Fruit fly (Drosophila melanogaster) whole organism, embryonic: ENCODE results near the gene RpL7A.

Experiments
- Atf-2 ChIP-seq: fragments of 200-800 bp; sonication (Bioruptor generic); optimal IDR thresholded peaks from 2 replicates; lab custom pipeline; 2016; ENCODE audit warnings: missing biosample characterization, missing genetic modification characterization
- BEAF-32 ChIP-seq: fragments of 200-800 bp; sonication (Bioruptor generic); optimal IDR thresholded peaks from 3 replicates; lab custom pipeline; 2017; ENCODE audit warnings: missing biosample characterization, missing genetic modification characterization, mild to moderate bottlenecking, moderate library complexity, missing genetic modification reagents
- CG10462 ChIP-seq: fragments of 200-800 bp; sonication (Bioruptor generic); optimal IDR thresholded peaks from 2 replicates; lab custom pipeline; 2016; ENCODE audit warnings: missing biosample characterization, missing genetic modification characterization
- CG10654 ChIP-seq: fragments of 200-800 bp; sonication (Bioruptor generic); optimal IDR thresholded peaks from 2 replicates; lab custom pipeline; 2016; ENCODE audit warnings: missing biosample characterization, missing genetic modification characterization
- CG10959 ChIP-seq: fragments of 200-800 bp; sonication (Bioruptor generic); IDR thresholded peaks from 2 replicates; pipeline ENCODE4 v1.3.6; 2022; ENCODE audit warnings: missing biosample characterization, missing genetic modification characterization
- CG11695 ChIP-seq: fragments of 200-800 bp; sonication (Bioruptor generic); IDR thresholded peaks from 3 replicates; pipeline ENCODE4 v1.3.6; 2022; ENCODE audit warnings: missing biosample characterization, missing genetic modification characterization
- CG1233 ChIP-seq: fragments of 200-800 bp; sonication (Bioruptor generic); optimal IDR thresholded peaks from 4 replicates; lab custom pipeline; 2018; ENCODE audit warnings: missing biosample characterization, mild to moderate bottlenecking, missing genetic modification characterization
- CG1603 ChIP-seq: fragments of 200-800 bp; sonication (Bioruptor generic); optimal IDR thresholded peaks from 2 replicates; lab custom pipeline; 2019; ENCODE audit warnings: missing biosample characterization, mild to moderate bottlenecking, missing genetic modification characterization, moderate library complexity
- CG17361 ChIP-seq: fragments of 200-800 bp; sonication (Bioruptor generic); IDR thresholded peaks from 3 replicates; pipeline ENCODE4 v1.3.6; 2022; ENCODE audit warnings: missing biosample characterization, missing genetic modification characterization
- CG17912 ChIP-seq: fragments of 200-800 bp; sonication (Bioruptor generic); optimal IDR thresholded peaks from 2 replicates; lab custom pipeline; 2018; ENCODE audit warnings: missing biosample characterization, mild to moderate bottlenecking, missing genetic modification characterization
- CG2116 ChIP-seq: fragments of 200-800 bp; sonication (Bioruptor generic); optimal IDR thresholded peaks from 3 replicates; lab custom pipeline; 2018; ENCODE audit warnings: missing biosample characterization, mild to moderate bottlenecking, missing genetic modification characterization
- CG2120 ChIP-seq: fragments of 200-800 bp; sonication (Bioruptor generic); optimal IDR thresholded peaks from 3 replicates; lab custom pipeline; 2016; ENCODE audit warnings: missing biosample characterization, missing genetic modification characterization
- CG2678 ChIP-seq: fragments of 200-800 bp; sonication (Bioruptor generic); optimal IDR thresholded peaks from 3 replicates; lab custom pipeline; 2019; ENCODE audit warnings: missing biosample characterization, mild to moderate bottlenecking, missing genetic modification characterization, moderate library complexity
- CG34376 ChIP-seq: fragments of 200-800 bp; sonication (Bioruptor generic); optimal IDR thresholded peaks from 2 replicates; lab custom pipeline; 2018; ENCODE audit warnings: missing biosample characterization, mild to moderate bottlenecking, missing genetic modification characterization
- CG3838 ChIP-seq: fragments of 200-800 bp; sonication (Bioruptor generic); optimal IDR thresholded peaks from 3 replicates; lab custom pipeline; 2016; ENCODE audit warnings: missing biosample characterization, missing genetic modification characterization
- CG3995 ChIP-seq: fragments of 200-800 bp; sonication (Bioruptor generic); optimal IDR thresholded peaks from 3 replicates; lab custom pipeline; 2016; ENCODE audit warnings: missing biosample characterization, missing genetic modification characterization
- CG4404 ChIP-seq: fragments of 200-800 bp; sonication (Bioruptor generic); IDR thresholded peaks from 2 replicates; pipeline ENCODE4 v1.3.6; 2022; ENCODE audit warnings: missing biosample characterization, missing genetic modification characterization
- CG6654 ChIP-seq: fragments of 200-800 bp; sonication (Bioruptor generic); optimal IDR thresholded peaks from 2 replicates; lab custom pipeline; 2017; ENCODE audit warnings: missing biosample characterization, mild to moderate bottlenecking, missing genetic modification characterization
- CG7745 ChIP-seq: fragments of 200-800 bp; sonication (Bioruptor generic); optimal IDR thresholded peaks from 2 replicates; lab custom pipeline; 2018; ENCODE audit warnings: missing biosample characterization, mild to moderate bottlenecking, missing genetic modification characterization, moderate library complexity
- CG7786 ChIP-seq: fragments of 200-800 bp; sonication (Bioruptor generic); optimal IDR thresholded peaks from 2 replicates; lab custom pipeline; 2016; ENCODE audit warnings: missing biosample characterization, missing genetic modification characterization
- CG8388 ChIP-seq: fragments of 200-800 bp; sonication (Bioruptor generic); optimal IDR thresholded peaks from 2 replicates; lab custom pipeline; 2019; ENCODE audit warnings: missing biosample characterization, mild to moderate bottlenecking, missing genetic modification characterization, moderate library complexity
- CG8765 ChIP-seq: fragments of 200-800 bp; sonication (Bioruptor generic); IDR thresholded peaks from 2 replicates; pipeline ENCODE4 v1.3.6; 2022; ENCODE audit warnings: missing biosample characterization, missing genetic modification characterization
- Dad ChIP-seq: fragments of 200-800 bp; sonication (Bioruptor generic); optimal IDR thresholded peaks from 3 replicates; lab custom pipeline; 2016; ENCODE audit warnings: missing biosample characterization, missing genetic modification characterization
- Dip3 ChIP-seq: fragments of 200-800 bp; sonication (Bioruptor generic); optimal IDR thresholded peaks from 3 replicates; lab custom pipeline; 2016; ENCODE audit warnings: missing biosample characterization, missing genetic modification characterization
- Doc2 ChIP-seq: fragments of 200-800 bp; sonication (Bioruptor generic); IDR thresholded peaks from 2 replicates; pipeline ENCODE4 v1.3.6; 2022; ENCODE audit warnings: missing biosample characterization, missing genetic modification characterization
- Eip74EF ChIP-seq, 2 experiments: fragments of 200-800 bp in 1 of 2; fragments of >200 bp in 1 of 2; sonication (Bioruptor generic) in 1 of 2; optimal IDR thresholded peaks; 2 replicates each; lab custom pipeline; 2017 to 2019; ENCODE audit warnings: missing biosample characterization in 2 of 2, missing genetic modification characterization in 2 of 2, mild to moderate bottlenecking in 1 of 2, moderate library complexity in 1 of 2
- Elba2 ChIP-seq: fragments of 200-800 bp; sonication (Bioruptor generic); optimal IDR thresholded peaks from 3 replicates; lab custom pipeline; 2016; ENCODE audit warnings: missing biosample characterization, missing genetic modification characterization
- Max ChIP-seq: fragments of 200-800 bp; sonication (Bioruptor generic); optimal IDR thresholded peaks from 2 replicates; lab custom pipeline; 2016; ENCODE audit warnings: missing biosample characterization, mild to moderate bottlenecking, missing genetic modification characterization
- Nf-YB ChIP-seq: fragments of 200-800 bp; sonication (Bioruptor generic); optimal IDR thresholded peaks from 3 replicates; lab custom pipeline; 2019; ENCODE audit warnings: missing biosample characterization, mild to moderate bottlenecking, missing genetic modification characterization, moderate library complexity
- Opbp ChIP-seq: fragments of 200-800 bp; sonication (Bioruptor generic); IDR thresholded peaks from 3 replicates; pipeline ENCODE4 v1.3.6; 2022; ENCODE audit warnings: missing biosample characterization, missing genetic modification characterization; ENCODE audit not compliant: partially characterized antibody
- Optix ChIP-seq: fragments of 200-800 bp; sonication (Bioruptor generic); IDR thresholded peaks from 3 replicates; pipeline ENCODE4 v1.3.6; 2022; ENCODE audit warnings: missing biosample characterization, missing genetic modification characterization
- YL-1 ChIP-seq: fragments of 200-800 bp; sonication (Bioruptor generic); optimal IDR thresholded peaks from 3 replicates; lab custom pipeline; 2017; ENCODE audit warnings: missing biosample characterization, mild to moderate bottlenecking, missing genetic modification characterization
- bbx ChIP-seq: fragments of 200-800 bp; sonication (Bioruptor generic); IDR thresholded peaks from 2 replicates; pipeline ENCODE4 v1.3.6; 2022; ENCODE audit warnings: missing biosample characterization, missing genetic modification characterization; ENCODE audit not compliant: partially characterized antibody
- bcd ChIP-seq: fragments of 200-800 bp; sonication (Bioruptor generic); optimal IDR thresholded peaks from 2 replicates; lab custom pipeline; 2017; ENCODE audit warnings: missing biosample characterization, mild to moderate bottlenecking, missing genetic modification characterization
- cas ChIP-seq: fragments of 200-800 bp; sonication (Bioruptor generic); IDR thresholded peaks from 2 replicates; pipeline ENCODE4 v1.3.6; 2022; ENCODE audit warnings: missing biosample characterization, missing genetic modification characterization
- cato ChIP-seq: fragments of 200-800 bp; sonication (Bioruptor generic); optimal IDR thresholded peaks from 2 replicates; lab custom pipeline; 2016; ENCODE audit warnings: missing biosample characterization, missing genetic modification characterization, borderline replicate concordance
- chif ChIP-seq, 2 experiments: fragments of 200-800 bp; sonication (Bioruptor generic); optimal IDR thresholded peaks; 3 replicates each; lab custom pipeline; 2016; ENCODE audit warnings: missing biosample characterization in 2 of 2, missing genetic modification characterization in 2 of 2
- chinmo ChIP-seq: fragments of 200-800 bp; sonication (Bioruptor generic); IDR thresholded peaks from 4 replicates; pipeline ENCODE4 v1.3.6; 2022; ENCODE audit warnings: missing biosample characterization, missing genetic modification characterization; ENCODE audit not compliant: partially characterized antibody
- dimm ChIP-seq: fragments of 200-800 bp; sonication (Bioruptor generic); IDR thresholded peaks from 2 replicates; pipeline ENCODE4 v1.3.6; 2022; ENCODE audit warnings: missing biosample characterization, missing genetic modification characterization
- en ChIP-seq: fragments of 200-800 bp; sonication (Bioruptor generic); optimal IDR thresholded peaks from 2 replicates; lab custom pipeline; 2016; ENCODE audit warnings: missing biosample characterization, missing genetic modification characterization
- fd64A ChIP-seq: fragments of 200-800 bp; sonication (Bioruptor generic); optimal IDR thresholded peaks from 3 replicates; lab custom pipeline; 2018; ENCODE audit warnings: missing biosample characterization, mild to moderate bottlenecking, missing genetic modification characterization
- gcm2 ChIP-seq: fragments of 200-800 bp; sonication (Bioruptor generic); optimal IDR thresholded peaks from 2 replicates; lab custom pipeline; 2016; ENCODE audit warnings: missing biosample characterization, missing genetic modification characterization
- gt ChIP-seq: fragments of 200-800 bp; sonication (Bioruptor generic); IDR thresholded peaks from 2 replicates; pipeline ENCODE4 v1.3.6; 2022; ENCODE audit warnings: missing biosample characterization, missing genetic modification characterization
- mam ChIP-seq: fragments of 200-800 bp; sonication (Bioruptor generic); optimal IDR thresholded peaks from 3 replicates; lab custom pipeline; 2016; ENCODE audit warnings: missing biosample characterization, missing genetic modification characterization
- mirr ChIP-seq: fragments of 200-800 bp; sonication (Bioruptor generic); optimal IDR thresholded peaks from 3 replicates; lab custom pipeline; 2018; ENCODE audit warnings: missing biosample characterization, mild to moderate bottlenecking, missing genetic modification characterization
- otp ChIP-seq: fragments of 200-800 bp; sonication (Bioruptor generic); IDR thresholded peaks from 3 replicates; pipeline ENCODE4, ENCODE4 v1.3.6; 2022; ENCODE audit warnings: missing biosample characterization, missing genetic modification characterization
- pnt ChIP-seq: fragments of 200-800 bp; sonication (Bioruptor generic); optimal IDR thresholded peaks from 3 replicates; lab custom pipeline; 2016; ENCODE audit warnings: missing biosample characterization, missing genetic modification characterization
- seq ChIP-seq: fragments of 200-800 bp; sonication (Bioruptor generic); IDR thresholded peaks from 2 replicates; pipeline ENCODE4 v1.3.6; 2022; ENCODE audit warnings: missing biosample characterization, missing genetic modification characterization
- so ChIP-seq: fragments of 200-800 bp; sonication (Bioruptor generic); IDR thresholded peaks from 3 replicates; pipeline ENCODE4 v1.3.6; 2022; ENCODE audit warnings: missing biosample characterization, missing genetic modification characterization
- ssp ChIP-seq: fragments of 200-800 bp; sonication (Bioruptor generic); IDR thresholded peaks from 2 replicates; pipeline ENCODE4 v1.3.6; 2022; ENCODE audit warnings: missing biosample characterization, missing genetic modification characterization
- tap ChIP-seq: fragments of 200-800 bp; optimal IDR thresholded peaks from 3 replicates; lab custom pipeline; 2019; ENCODE audit warnings: missing biosample characterization, mild to moderate bottlenecking, missing genetic modification characterization, moderate library complexity

The RpL7A gene

dm6 chrX:6524217-6524616 lies 8.9 kb downstream of the RpL7A start, which contains the start of the genes CG42340 and CG3918 (continued):
- TF ChIP-seq CG34376 (GFP tag; lab: Kevin White, UChicago) (no peak), Max (no peak), CG3838 (GFP tag; lab: Kevin White, UChicago) (no peak), BEAF-32 (GFP tag; lab: Kevin White, UChicago) (peak; percentile 65), ssp (GFP tag; lab: Robert Waterston, UW) (0 out of 2 replicates have a peak, but pooled peaks have one; percentile 37), CG4404 (GFP tag; lab: Robert Waterston, UW) (no peak), pnt (GFP tag; lab: Kevin White, UChicago) (no peak), Optix (GFP tag; lab: Robert Waterston, UW) (no peak), CG7745 (no peak), mam (GFP tag; lab: Kevin White, UChicago) (no peak), chinmo (GFP tag; lab: Robert Waterston, UW) (peak; percentile 76; the same call in 1 of the 4 replicates), CG10959 (GFP tag; lab: Robert Waterston, UW) (no peak), CG2120 (GFP tag; lab: Kevin White, UChicago) (peak; percentile 44), gt (GFP tag; lab: Robert Waterston, UW) (no peak), CG6654 (GFP tag; lab: Kevin White, UChicago) (peak; percentile 4), CG1233 (no peak), Doc2 (GFP tag; lab: Robert Waterston, UW) (no peak), CG8388 (GFP tag; lab: Kevin White, UChicago) (no peak), CG7786 (GFP tag; lab: Kevin White, UChicago) (peak; percentile 11), otp (0 out of 3 replicates have a peak, but pooled peaks have one; percentile 31), Elba2 (peak; percentile 58), CG11695 (GFP tag; lab: Robert Waterston, UW) (no peak), Opbp (peak; percentile 55; the same call in 1 of the 3 replicates), YL-1 (GFP tag; lab: Kevin White, UChicago) (peak; percentile 66), tap (tag; lab: Kevin White, UChicago) (no peak), CG8765 (GFP tag; lab: Robert Waterston, UW) (no peak), bcd (GFP tag; lab: Kevin White, UChicago) (peak; percentile 68), cas (GFP tag; lab: Robert Waterston, UW) (no peak), Dad (no peak), bbx (GFP tag; lab: Robert Waterston, UW) (peak; percentile 63), Dip3 (no peak), seq (GFP tag; lab: Robert Waterston, UW) (no peak), CG10462 (GFP tag; lab: Kevin White, UChicago) (no peak), dimm (no peak), fd64A (no peak), so (GFP tag; lab: Robert Waterston, UW) (no peak), en (GFP tag; lab: Kevin White, UChicago) (no peak), mirr (GFP tag; lab: Kevin White, UChicago) (no peak), CG10654 (GFP tag; lab: Kevin White, UChicago) (no peak), CG2116 (GFP tag; lab: Kevin White, UChicago) (peak; percentile 72), Nf-YB (GFP tag; lab: Kevin White, UChicago) (peak; percentile 7), chif (GFP tag; optimal IDR thresholded peaks at IDR 0.05; lab: Kevin White, UChicago) (peak; percentile 11 to 35), CG17361 (GFP tag; lab: Robert Waterston, UW) (0 out of 3 replicates have a peak, but pooled peaks have one; percentile 35), CG3995 (GFP tag; lab: Kevin White, UChicago) (peak; percentile 28), Eip74EF (GFP tag; optimal IDR thresholded peaks at IDR 0.05; lab: Kevin White, UChicago) (no peak), cato (GFP tag; lab: Kevin White, UChicago) (no peak), gcm2 (GFP tag; lab: Kevin White, UChicago) (no peak), Atf-2 (no peak), CG17912 (GFP tag; lab: Kevin White, UChicago) (peak; percentile 33), CG1603 (tag; lab: Kevin White, UChicago) (peak; percentile 88), CG2678 (tag; lab: Kevin White, UChicago) (no peak)
